Fruit fly (Drosophila melanogaster): ENCODE measurements around the gene CG14907.

DNA sequence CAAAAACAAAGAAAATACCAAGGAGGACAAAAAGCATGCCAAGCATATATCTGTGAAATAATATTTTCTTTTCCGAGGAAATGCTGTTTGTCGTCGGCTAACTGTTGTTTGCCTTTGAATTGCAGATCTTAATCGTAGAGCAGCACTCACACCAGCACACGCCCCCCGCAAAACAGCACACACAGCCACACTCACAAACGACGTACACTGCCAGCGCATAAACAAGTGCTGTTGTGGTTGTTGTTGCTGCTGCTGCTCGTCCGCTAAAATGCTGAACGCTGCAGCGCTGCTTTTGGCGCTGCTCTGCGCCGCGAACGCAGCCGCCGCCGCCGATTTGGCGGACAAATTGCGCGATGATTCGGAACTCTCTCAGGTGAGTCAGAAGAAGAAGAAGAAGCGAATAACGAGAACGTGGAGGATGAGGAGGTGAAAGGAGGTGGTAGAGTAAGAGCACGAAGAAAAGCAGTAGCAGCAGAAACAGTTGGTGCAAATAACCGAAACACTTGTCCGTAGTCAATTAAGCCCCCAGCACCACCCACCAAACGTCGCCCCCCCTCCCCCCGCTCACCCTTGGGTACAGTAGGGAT lies 26.2 kb downstream of the CG14907 start:
- TF ChIP-seq CG15601 (tag; optimal IDR thresholded peaks at IDR 0.05) (no peak), CG15479 (GFP tag; optimal IDR thresholded peaks at IDR 0.05) (no peak), CG17829 (tag; optimal IDR thresholded peaks at IDR 0.05) (no peak), CG8924 (tag; optimal IDR thresholded peaks at IDR 0.05) (no peak), CG3726 (GFP tag; IDR thresholded peaks at IDR 0.05) (no peak), CG6854 (GFP tag; optimal IDR thresholded peaks at IDR 0.05) (no peak), CG7556 (GFP tag; optimal IDR thresholded peaks at IDR 0.05) (no peak), usp (GFP tag; optimal IDR thresholded peaks at IDR 0.05) (no peak), CG13894 (tag; optimal IDR thresholded peaks at IDR 0.05) (no peak), crol (GFP tag; IDR thresholded peaks at IDR 0.05) (peak; percentile 54; the same call in 1 of the 2 replicates), Ptx1 (GFP tag; IDR thresholded peaks at IDR 0.05) (no peak), cato (GFP tag; optimal IDR thresholded peaks at IDR 0.05; ENCODE audit: borderline replicate concordance) (no peak)

All from whole organism, embryonic.